Worm (Caenorhabditis elegans): ENCODE results near the gene oac-48.

- TF ChIP-seq him-1 (tag; optimal IDR thresholded peaks at IDR 0.05), result no peak
- TF ChIP-seq dao-5 (tag; optimal IDR thresholded peaks at IDR 0.05), result no peak
These were observed 11.2 kb downstream of the oac-48 start for ce11 chrIV:13684827-13685226.

Measured in whole organism, L4/young adult.